Fruit fly (Drosophila melanogaster): ENCODE measurements around the gene CG17996.

Gene CG17996

dm6 chr2L:16684908-16685611, 45.8 kb downstream of the CG17996 start:
- TF ChIP-seq Pif1A (GFP tag; optimal IDR thresholded peaks at IDR 0.05), result no peak
- peak; percentile 30; the same call in 1 of the 2 replicates for TF ChIP-seq Ets98B (GFP tag; IDR thresholded peaks at IDR 0.05)
- TF ChIP-seq CG9948 (tag; optimal IDR thresholded peaks at IDR 0.05), result peak; percentile 89
- peak; percentile 93 for TF ChIP-seq EcR (GFP tag; optimal IDR thresholded peaks at IDR 0.05)
- peak; percentile 86 for TF ChIP-seq CG15710 (tag; optimal IDR thresholded peaks at IDR 0.05)
- peak; percentile 79 for TF ChIP-seq D1 (tag; optimal IDR thresholded peaks at IDR 0.05)
- TF ChIP-seq Snoo (tag; optimal IDR thresholded peaks at IDR 0.05), result peak; percentile 65
- no peak; the same call in 1 of the 2 replicates for TF ChIP-seq CG32121 (GFP tag; IDR thresholded peaks at IDR 0.05)
- TF ChIP-seq CG14655 (GFP tag; optimal IDR thresholded peaks at IDR 0.05), result peak; percentile 84
- TF ChIP-seq Pif1B (GFP tag; optimal IDR thresholded peaks at IDR 0.05), result peak; percentile 35
- TF ChIP-seq CG17806 (tag; optimal IDR thresholded peaks at IDR 0.05), result peak; percentile 81
- peak; percentile 61 for TF ChIP-seq CG13204 (GFP tag; optimal IDR thresholded peaks at IDR 0.05)
- peak; percentile 37; the same call in 1 of the 3 replicates for TF ChIP-seq fd96Ca (GFP tag; IDR thresholded peaks at IDR 0.05)
- TF ChIP-seq CG34367 (tag; optimal IDR thresholded peaks at IDR 0.05), result peak; percentile 76
- TF ChIP-seq rn (GFP tag; IDR thresholded peaks at IDR 0.05), result no peak
- peak; percentile 83 for TF ChIP-seq CG8159 (tag; optimal IDR thresholded peaks at IDR 0.05)
- no peak for TF ChIP-seq CG10348 (GFP tag; IDR thresholded peaks at IDR 0.05)
- peak; percentile 6; the same call in 1 of the 2 replicates for TF ChIP-seq CG12605 (GFP tag; IDR thresholded peaks at IDR 0.05)
- peak; percentile 84 for TF ChIP-seq CG8301 (tag; optimal IDR thresholded peaks at IDR 0.05)
- TF ChIP-seq gl (tag; optimal IDR thresholded peaks at IDR 0.05), result no peak
- TF ChIP-seq CG4496 (GFP tag; IDR thresholded peaks at IDR 0.05), result peak; percentile 35; the same call in 1 of the 3 replicates

dm6 chr2L:16683958-16684877, 46.6 kb downstream of the CG17996 start, which contains the start of gene CG31807:
Gene CG31807 (minus strand): TSS chr2L:16684008.
- TF ChIP-seq gl (tag; optimal IDR thresholded peaks at IDR 0.05) (peak; percentile 90), rn (GFP tag; IDR thresholded peaks at IDR 0.05) (peak; percentile 49), D1 (tag; optimal IDR thresholded peaks at IDR 0.05) (peak; percentile 92), CG4496 (GFP tag; IDR thresholded peaks at IDR 0.05) (peak; percentile 86; the same call in 2 of the 3 replicates), EcR (GFP tag; optimal IDR thresholded peaks at IDR 0.05) (no peak), CG9948 (tag; optimal IDR thresholded peaks at IDR 0.05) (peak; percentile 97), CG15710 (tag; optimal IDR thresholded peaks at IDR 0.05) (peak; percentile 97), CG12605 (GFP tag; IDR thresholded peaks at IDR 0.05) (peak; percentile 87), CG13204 (GFP tag; optimal IDR thresholded peaks at IDR 0.05) (peak; percentile 92), fd96Ca (GFP tag; IDR thresholded peaks at IDR 0.05) (no peak; the same call in none of the 3 replicates), Pif1A (GFP tag; optimal IDR thresholded peaks at IDR 0.05) (peak; percentile 98), Snoo (tag; optimal IDR thresholded peaks at IDR 0.05) (peak; percentile 91), CG17806 (tag; optimal IDR thresholded peaks at IDR 0.05) (peak; percentile 92), CG8301 (tag; optimal IDR thresholded peaks at IDR 0.05) (peak; percentile 96), CG8159 (tag; optimal IDR thresholded peaks at IDR 0.05) (peak; percentile 100), Ets98B (GFP tag; IDR thresholded peaks at IDR 0.05) (peak; percentile 78; the same call in 1 of the 2 replicates), CG32121 (GFP tag; IDR thresholded peaks at IDR 0.05) (peak; percentile 74), CG34367 (tag; optimal IDR thresholded peaks at IDR 0.05) (peak; percentile 96), CG10348 (GFP tag; IDR thresholded peaks at IDR 0.05) (no peak), Pif1B (GFP tag; optimal IDR thresholded peaks at IDR 0.05) (peak; percentile 98), CG14655 (GFP tag; optimal IDR thresholded peaks at IDR 0.05) (peak; percentile 96)

- TF ChIP-seq CG14655 (GFP tag; optimal IDR thresholded peaks at IDR 0.05) (no peak), CG12605 (GFP tag; IDR thresholded peaks at IDR 0.05) (no peak), CG4496 (GFP tag; IDR thresholded peaks at IDR 0.05) (no peak)
Observed at dm6 chr2L:16682203-16682602, 48.6 kb downstream of the CG17996 start, which contains the start of gene CG33552. Gene CG33552 (plus strand): TSS chr2L:16682503.
